Fruit fly (Drosophila melanogaster) S2 (cell line): ENCODE results near the gene Girdin.

Source experiments
- CG8478 ChIP-seq: fragments of >200 bp; optimal IDR thresholded peaks from 2 replicates; lab custom pipeline; 2018
- CTCF ChIP-seq, 2 experiments: fragments of >200 bp; optimal IDR thresholded peaks; 2 replicates each; lab custom pipeline; 2018

DNA sequence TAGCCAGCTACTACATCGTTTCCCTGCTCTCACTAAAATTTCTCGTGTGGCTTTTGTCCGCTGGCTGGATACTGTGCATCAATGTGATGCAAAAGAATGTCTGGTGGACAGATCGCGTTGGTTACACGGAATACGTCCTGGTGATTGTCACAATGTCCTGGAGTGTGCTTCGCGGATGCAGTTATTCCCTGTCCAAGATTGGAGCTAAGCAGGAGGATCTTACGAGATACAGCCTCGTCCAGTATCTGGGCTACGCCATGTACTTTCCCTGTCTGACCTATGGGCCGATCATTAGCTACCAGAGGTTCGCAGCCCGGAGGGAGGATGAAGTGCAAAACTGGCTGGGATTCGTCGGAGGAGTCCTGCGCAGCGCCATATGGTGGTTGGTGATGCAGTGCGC lies 16.1 kb upstream of the Girdin start:
- TF ChIP-seq CG8478 (lab: Kevin White, UChicago) (no peak), CTCF (optimal IDR thresholded peaks at IDR 0.05; lab: Kevin White, UChicago) (no peak)
